Worm (Caenorhabditis elegans): Measurements from ENCODE around the gene srh-104.

srh-104 gene

DNA sequence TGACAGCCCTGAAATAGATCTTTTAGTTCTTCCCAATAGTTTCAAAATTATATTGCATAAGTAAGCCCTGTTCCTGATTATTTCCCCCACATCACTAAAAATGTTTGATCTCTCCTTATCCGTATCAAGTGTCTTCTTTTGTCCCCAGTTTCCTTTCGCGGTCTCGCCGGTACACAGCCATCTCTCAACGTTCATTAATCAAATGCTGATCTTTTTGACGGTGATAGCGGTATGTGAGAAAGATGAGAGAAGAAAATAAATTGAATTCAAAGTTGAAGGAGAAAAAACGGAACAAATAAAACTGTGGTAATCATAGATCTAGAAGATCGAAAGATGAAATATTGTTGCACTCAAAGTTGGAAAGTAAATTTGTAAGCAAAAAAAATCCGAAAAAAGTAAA, 32.3 kb downstream of the srh-104 start:
- no peak for TF ChIP-seq ztf-22 (GFP tag; optimal IDR thresholded peaks at IDR 0.05)
- TF ChIP-seq pha-4 (tag; optimal IDR thresholded peaks at IDR 0.05), result no peak
- TF ChIP-seq Y95B8A.8 (GFP tag; IDR thresholded peaks at IDR 0.05), result no peak
- TF ChIP-seq sptf-2 (GFP tag; optimal IDR thresholded peaks at IDR 0.05), result no peak

DNA sequence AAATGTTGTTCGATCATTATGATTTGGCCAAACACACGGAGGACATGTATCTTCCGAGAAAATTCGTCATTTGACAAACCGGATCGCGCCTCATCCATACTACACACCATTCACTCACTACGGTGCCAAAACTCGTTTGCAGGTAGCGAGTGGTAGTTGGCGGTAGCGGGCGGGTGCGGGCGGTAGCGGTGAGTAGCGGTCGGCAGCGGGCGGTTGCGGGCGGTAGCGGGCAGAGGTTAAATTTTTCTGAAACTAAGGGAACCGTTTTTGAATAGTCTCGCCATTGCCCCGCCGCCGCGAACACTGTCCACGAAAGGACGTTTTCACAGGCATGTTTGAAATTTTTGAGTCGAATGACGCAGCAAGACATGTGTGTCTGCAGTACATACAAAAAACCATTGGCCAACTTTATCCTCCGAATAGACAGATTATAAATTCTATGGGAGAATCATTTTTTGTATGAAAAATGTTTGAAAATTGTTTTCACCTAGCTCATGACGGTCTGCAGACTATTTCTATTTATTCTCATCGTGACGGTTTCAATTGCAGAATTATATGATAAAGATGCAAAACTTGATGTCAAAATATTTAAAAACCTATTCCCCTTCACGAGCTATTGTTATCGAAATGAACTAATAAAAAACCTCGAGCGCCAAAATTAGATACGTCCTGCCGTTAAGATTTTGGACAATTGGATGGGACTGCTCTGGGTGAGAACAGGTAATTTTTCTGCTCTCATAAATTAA, 33.5 kb downstream of the srh-104 start, which contains the start of gene F11A5.16:
F11A5.16 (plus strand) TSS at position 696 of the 746 bp plus-strand sequence.
- TF ChIP-seq tbx-9 (tag; optimal IDR thresholded peaks at IDR 0.05; ENCODE audit: borderline replicate concordance) (no peak), ceh-40 (GFP tag; IDR thresholded peaks at IDR 0.05) (no peak), egrh-3 (GFP tag; IDR thresholded peaks at IDR 0.05) (no peak), sdz-38 (tag; optimal IDR thresholded peaks at IDR 0.05) (no peak), zfh-2 (GFP tag; conservative IDR thresholded peaks at IDR 0.05) (peak; percentile 76), dpl-1 (GFP tag; optimal IDR thresholded peaks at IDR 0.05) (no peak)

DNA sequence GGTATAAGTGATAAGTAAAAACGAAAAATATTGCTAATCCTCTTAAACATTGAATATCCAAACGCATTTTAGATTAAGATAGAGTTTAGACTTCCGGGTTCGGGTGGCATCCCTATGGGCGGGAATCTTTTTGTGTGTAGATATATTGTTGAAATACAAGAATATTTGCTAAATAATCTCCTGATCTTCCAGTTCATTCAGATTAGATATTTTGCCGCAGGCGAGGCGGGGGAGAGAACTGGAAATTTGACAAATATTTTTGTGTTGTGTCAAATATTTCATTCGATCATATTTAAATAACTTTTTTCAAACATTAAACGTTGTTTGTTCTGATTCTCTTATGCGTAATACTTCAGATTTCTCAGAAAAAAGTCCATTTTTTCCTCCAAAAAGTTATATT, 34.1 kb downstream of the srh-104 start, which contains the start of gene oac-15:
oac-15 (minus strand) TSS at position 101 of the 400 bp plus-strand sequence.
- no peak for TF ChIP-seq pha-4 (tag; optimal IDR thresholded peaks at IDR 0.05)
- TF ChIP-seq lsy-27 (tag; optimal IDR thresholded peaks at IDR 0.05; ENCODE audit: borderline replicate concordance, insufficient read depth), result no peak
- TF ChIP-seq die-1 (tag; optimal IDR thresholded peaks at IDR 0.05), result no peak
- no peak for TF ChIP-seq hlh-26 (GFP tag; conservative IDR thresholded peaks at IDR 0.05)
- no peak for TF ChIP-seq xnd-1 (tag; optimal IDR thresholded peaks at IDR 0.05)
- TF ChIP-seq aptf-2 (GFP tag; conservative IDR thresholded peaks at IDR 0.05), result no peak
- TF ChIP-seq snpc-3.4 (tag; optimal IDR thresholded peaks at IDR 0.05), result no peak
- TF ChIP-seq Y53F4B.3 (GFP tag; IDR thresholded peaks at IDR 0.05), result no peak
- TF ChIP-seq nhr-90 (tag; optimal IDR thresholded peaks at IDR 0.05), result no peak
- TF ChIP-seq nhr-179 (tag; optimal IDR thresholded peaks at IDR 0.05), result no peak
- TF ChIP-seq attf-5 (GFP tag; optimal IDR thresholded peaks at IDR 0.05), result no peak
- TF ChIP-seq ceh-100 (GFP tag; IDR thresholded peaks at IDR 0.05), result no peak
- no peak for TF ChIP-seq B0336.3 (GFP tag; IDR thresholded peaks at IDR 0.05)
- no peak for TF ChIP-seq let-607 (tag; optimal IDR thresholded peaks at IDR 0.05)
- TF ChIP-seq madf-8 (GFP tag; conservative IDR thresholded peaks at IDR 0.05), result no peak
- TF ChIP-seq F49E8.2 (tag; optimal IDR thresholded peaks at IDR 0.05; ENCODE audit: insufficient read depth), result no peak
- no peak for TF ChIP-seq chd-7 (tag; optimal IDR thresholded peaks at IDR 0.05)
- no peak for TF ChIP-seq pbrm-1 (GFP tag; IDR thresholded peaks at IDR 0.05)

DNA sequence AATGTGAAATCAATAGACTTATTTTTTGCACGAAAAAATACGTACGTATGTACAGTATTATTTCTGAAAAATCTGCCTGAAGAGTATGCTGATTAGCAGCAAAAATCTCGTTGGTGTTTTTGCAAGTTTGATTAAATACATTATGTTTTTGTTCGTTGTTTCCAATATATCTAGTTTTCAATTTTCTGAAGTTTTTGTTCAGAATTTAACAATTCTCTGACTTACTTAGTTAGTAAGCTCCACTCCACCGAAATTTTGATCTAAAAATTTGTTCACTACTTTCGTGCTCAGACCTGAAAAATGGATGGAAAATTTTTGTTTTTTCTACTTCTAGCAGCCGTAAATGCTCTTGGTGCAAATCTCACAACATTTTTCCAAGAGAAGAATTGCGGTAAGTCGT, 39.1 kb downstream of the srh-104 start, which contains the start of gene irld-26:
irld-26 (plus strand) TSS at position 301 of the 400 bp plus-strand sequence.
- no peak for TF ChIP-seq aptf-3 (GFP tag; IDR thresholded peaks at IDR 0.05)
- no peak for TF ChIP-seq nhr-120 (GFP tag; IDR thresholded peaks at IDR 0.05)
- no peak for TF ChIP-seq ceh-40 (GFP tag; IDR thresholded peaks at IDR 0.05)
- no peak for TF ChIP-seq nfya-1 (tag; optimal IDR thresholded peaks at IDR 0.05; ENCODE audit: borderline replicate concordance, insufficient read depth)
- no peak for TF ChIP-seq ceh-27 (GFP tag; optimal IDR thresholded peaks at IDR 0.05)
- TF ChIP-seq F22D6.2 (tag; optimal IDR thresholded peaks at IDR 0.05), result no peak
- TF ChIP-seq snpc-4 (GFP tag; optimal IDR thresholded peaks at IDR 0.05), result no peak
- TF ChIP-seq snpc-4 (tag; optimal IDR thresholded peaks at IDR 0.05), result no peak
- no peak for TF ChIP-seq nfya-2 (GFP tag; IDR thresholded peaks at IDR 0.05)
- no peak for TF ChIP-seq ztf-26 (tag; optimal IDR thresholded peaks at IDR 0.05)
- no peak for TF ChIP-seq rec-8 (tag; optimal IDR thresholded peaks at IDR 0.05)
- no peak for TF ChIP-seq C17E4.6 (GFP tag; IDR thresholded peaks at IDR 0.05)
- no peak for TF ChIP-seq attf-5 (GFP tag; optimal IDR thresholded peaks at IDR 0.05)
- TF ChIP-seq dpff-1 (tag; optimal IDR thresholded peaks at IDR 0.05), result no peak
- no peak for TF ChIP-seq sea-2 (GFP tag; IDR thresholded peaks at IDR 0.05)
- TF ChIP-seq ceh-91 (GFP tag; IDR thresholded peaks at IDR 0.05), result no peak
- TF ChIP-seq hlh-12 (tag; optimal IDR thresholded peaks at IDR 0.05), result no peak

All from whole organism, young adult.